Worm (Caenorhabditis elegans): Measurements from ENCODE around the gene Y45F10B.13.
"Not testable (repeated sequence)": the region's sequence is repeated elsewhere in the genome, so short reads cannot be mapped to it uniquely, and the experiment has no call there.

The Y45F10B.13 gene

DNA sequence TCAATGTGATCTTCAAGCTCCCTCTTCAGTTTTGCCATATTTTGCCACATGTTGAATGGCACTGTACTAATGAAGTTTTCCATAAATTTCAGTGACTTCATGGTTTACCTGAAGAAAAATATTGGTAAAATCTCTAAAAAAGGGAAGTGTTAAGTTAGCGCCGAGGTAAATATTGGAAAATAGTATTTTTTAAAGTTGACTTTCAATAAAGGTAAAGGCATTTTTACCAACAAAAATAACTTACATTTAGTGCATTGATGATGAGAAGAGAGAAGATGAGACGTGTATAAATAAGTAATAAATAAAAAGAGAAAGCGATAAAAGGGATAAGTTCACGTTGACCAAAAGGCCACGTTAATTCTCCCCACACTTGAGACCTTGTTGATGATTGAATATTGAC is 16.6 kb upstream of the Y45F10B.13 start, which contains the start of gene Y45F10B.8:
Gene Y45F10B.8, minus strand, starts transcription at position 101 of the 400 bp plus-strand sequence.
- not testable (repeated sequence) for TF ChIP-seq che-1, ceh-9, ceh-14 (tag; optimal IDR thresholded peaks at IDR 0.05)

DNA sequence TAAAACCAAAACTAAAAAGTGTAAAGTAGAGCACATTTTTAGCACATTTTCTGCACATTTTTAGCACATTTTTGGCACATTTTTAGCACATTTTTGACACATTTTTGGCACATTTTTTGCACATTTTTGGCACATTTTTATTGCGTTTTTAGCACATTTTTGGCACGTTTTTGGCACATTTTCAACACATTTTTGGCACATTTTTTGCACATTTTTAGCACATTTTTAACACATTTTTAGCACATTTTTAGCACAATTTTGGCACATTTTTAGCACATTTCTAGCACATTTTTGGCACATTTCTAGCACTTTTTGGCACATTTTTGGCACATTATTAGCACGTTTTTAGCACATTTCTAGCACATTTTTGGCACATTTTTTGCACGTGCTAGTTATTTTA is 14.1 kb upstream of the Y45F10B.13 start:
- no peak for TF ChIP-seq T23F11.4 (GFP tag; optimal IDR thresholded peaks at IDR 0.05)
- TF ChIP-seq ets-4 (tag; optimal IDR thresholded peaks at IDR 0.05), result no peak
- no peak for TF ChIP-seq ceh-9 (tag; optimal IDR thresholded peaks at IDR 0.05)
- peak; percentile 16 for TF ChIP-seq nhr-11 (tag; optimal IDR thresholded peaks at IDR 0.05)
- no peak for TF ChIP-seq che-1 (tag; optimal IDR thresholded peaks at IDR 0.05)
- TF ChIP-seq elt-2 (tag; optimal IDR thresholded peaks at IDR 0.05), result no peak

DNA sequence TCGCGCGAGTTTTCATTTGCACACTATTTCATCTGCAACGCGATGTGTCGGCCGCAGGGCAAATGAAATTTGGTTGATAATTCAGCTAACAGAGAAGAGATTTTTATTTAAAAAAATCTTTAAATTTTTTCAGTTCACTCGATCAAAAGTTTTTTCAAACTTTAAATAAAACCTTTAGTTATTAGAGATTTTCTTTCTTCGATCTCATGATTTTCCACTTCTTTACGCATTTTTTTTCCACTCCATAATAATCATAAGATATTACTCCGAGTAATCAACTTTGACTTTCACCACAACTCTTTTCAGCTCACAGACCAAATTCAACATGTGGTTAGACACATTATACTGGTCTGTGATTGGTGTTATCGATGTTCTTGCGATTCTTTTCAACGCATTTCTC is 13.2 kb upstream of the Y45F10B.13 start, which contains the start of gene srd-10:
Gene srd-10, plus strand, starts transcription at position 301 of the 400 bp plus-strand sequence.
- TF ChIP-seq ceh-30 (tag; optimal IDR thresholded peaks at IDR 0.05), result no peak
- no peak for TF ChIP-seq unc-55 (GFP tag; optimal IDR thresholded peaks at IDR 0.05)
- no peak for TF ChIP-seq ref-2 (tag; optimal IDR thresholded peaks at IDR 0.05)

- TF ChIP-seq nhr-232 (tag; optimal IDR thresholded peaks at IDR 0.05), result no peak
- no peak for TF ChIP-seq dmd-4 (tag; optimal IDR thresholded peaks at IDR 0.05; ENCODE audit: borderline replicate concordance)
- peak; percentile 28 for TF ChIP-seq unc-42 (tag; optimal IDR thresholded peaks at IDR 0.05)
Observed at ce11 chrIV:13564284-13564683, 2.8 kb upstream of the Y45F10B.13 start.

DNA sequence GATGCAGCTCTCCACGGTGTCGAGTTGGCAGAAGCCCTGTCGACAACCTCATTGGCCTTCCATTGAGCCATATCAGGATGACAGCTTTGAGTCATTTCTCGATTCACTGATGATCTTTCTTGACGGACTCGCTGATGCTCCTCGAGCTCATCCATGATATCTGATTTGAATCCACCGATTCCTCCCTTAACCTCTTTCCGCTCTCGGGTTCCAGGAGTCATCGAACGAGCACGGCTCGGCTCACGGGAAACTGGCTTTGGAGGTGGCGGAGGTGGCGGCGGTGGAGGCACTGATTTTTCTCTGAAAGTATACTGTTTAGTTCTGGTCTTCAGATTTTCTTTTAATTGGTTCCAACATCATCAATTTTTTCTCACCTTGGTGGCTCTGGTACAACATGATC is 2.5 kb downstream of the Y45F10B.13 start:
- TF ChIP-seq hlh-6 (tag; optimal IDR thresholded peaks at IDR 0.05), result no peak
- no peak for TF ChIP-seq C08G9.2 (tag; optimal IDR thresholded peaks at IDR 0.05)
- TF ChIP-seq Y22D7AL.16 (tag; optimal IDR thresholded peaks at IDR 0.05), result no peak
- TF ChIP-seq ceh-45 (GFP tag; IDR thresholded peaks at IDR 0.05), result no peak
- TF ChIP-seq eyg-1 (tag; optimal IDR thresholded peaks at IDR 0.05), result no peak
- no peak for TF ChIP-seq ceh-18 (tag; optimal IDR thresholded peaks at IDR 0.05)
- no peak for TF ChIP-seq nfya-1 (tag; optimal IDR thresholded peaks at IDR 0.05)
- TF ChIP-seq F13H6.1 (tag; optimal IDR thresholded peaks at IDR 0.05), result no peak

DNA sequence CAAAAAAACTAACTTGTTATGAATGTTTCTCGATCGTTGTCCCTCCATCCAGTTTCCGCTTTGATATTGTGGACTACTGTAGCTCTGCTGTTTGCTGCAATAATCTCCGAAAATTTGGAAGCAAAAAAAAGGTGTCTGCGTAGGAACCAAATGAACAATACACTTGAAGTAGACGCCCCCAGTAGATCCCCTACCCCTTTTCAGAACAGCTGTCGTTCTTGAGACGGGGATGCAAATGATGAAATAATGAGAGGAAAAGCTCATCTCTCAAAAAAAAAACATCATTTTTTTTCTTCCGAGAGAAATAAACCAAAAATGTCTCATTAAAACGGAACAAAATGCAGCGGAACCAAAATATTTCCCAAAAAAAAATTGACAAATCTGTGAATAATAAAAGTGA is 4.1 kb downstream of the Y45F10B.13 start:
- TF ChIP-seq K09A11.1 (tag; optimal IDR thresholded peaks at IDR 0.05; ENCODE audit: insufficient read depth) (no peak), lin-11 (tag; optimal IDR thresholded peaks at IDR 0.05) (no peak), ceh-22 (tag; optimal IDR thresholded peaks at IDR 0.05) (no peak), dve-1 (tag; optimal IDR thresholded peaks at IDR 0.05) (no peak), ceh-18 (tag; optimal IDR thresholded peaks at IDR 0.05) (no peak), nfya-1 (tag; optimal IDR thresholded peaks at IDR 0.05) (no peak)

DNA sequence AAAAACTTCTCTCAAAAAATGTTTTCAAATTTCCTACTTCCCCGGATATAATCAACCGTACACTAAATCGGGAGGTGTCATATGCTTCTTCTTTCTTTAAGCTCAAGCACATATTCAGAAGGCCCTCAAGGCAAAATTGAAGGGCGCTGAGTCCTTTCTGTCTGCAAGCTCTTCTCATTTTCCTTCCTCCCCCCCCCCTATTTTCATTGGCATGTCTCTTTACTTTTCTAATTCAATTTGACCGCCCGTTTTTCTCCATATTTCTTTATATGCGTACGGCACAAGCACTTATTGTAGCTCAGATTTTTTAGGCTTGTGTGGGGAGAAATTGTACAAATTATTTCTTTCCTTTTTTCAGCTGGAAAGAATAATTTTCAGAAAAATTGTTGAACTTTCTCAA is 6.0 kb downstream of the Y45F10B.13 start:
- TF ChIP-seq unc-42 (tag; optimal IDR thresholded peaks at IDR 0.05) (peak; percentile 68), nhr-232 (tag; optimal IDR thresholded peaks at IDR 0.05) (no peak)

DNA sequence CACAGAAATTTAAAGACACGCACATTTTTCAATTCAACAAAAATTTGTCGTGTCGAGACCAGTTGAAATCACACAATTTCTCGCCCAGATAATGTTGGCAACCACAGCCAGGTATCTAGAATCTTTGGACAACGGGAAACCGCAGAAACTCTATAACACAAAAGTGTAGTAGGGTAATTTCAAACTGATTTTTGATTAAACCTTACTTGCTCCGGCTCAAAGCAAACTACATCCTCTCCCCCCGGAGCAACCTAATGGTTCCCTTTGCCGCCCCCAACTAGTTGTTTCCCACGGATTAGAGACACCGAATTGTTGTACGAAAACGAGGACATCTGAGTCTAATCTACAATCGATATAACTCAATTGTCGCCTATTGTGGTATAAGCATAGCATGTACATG is 7.2 kb downstream of the Y45F10B.13 start:
- no peak for TF ChIP-seq sox-2 (GFP tag; IDR thresholded peaks at IDR 0.05)
- peak; percentile 8 for TF ChIP-seq unc-42 (tag; optimal IDR thresholded peaks at IDR 0.05)

DNA sequence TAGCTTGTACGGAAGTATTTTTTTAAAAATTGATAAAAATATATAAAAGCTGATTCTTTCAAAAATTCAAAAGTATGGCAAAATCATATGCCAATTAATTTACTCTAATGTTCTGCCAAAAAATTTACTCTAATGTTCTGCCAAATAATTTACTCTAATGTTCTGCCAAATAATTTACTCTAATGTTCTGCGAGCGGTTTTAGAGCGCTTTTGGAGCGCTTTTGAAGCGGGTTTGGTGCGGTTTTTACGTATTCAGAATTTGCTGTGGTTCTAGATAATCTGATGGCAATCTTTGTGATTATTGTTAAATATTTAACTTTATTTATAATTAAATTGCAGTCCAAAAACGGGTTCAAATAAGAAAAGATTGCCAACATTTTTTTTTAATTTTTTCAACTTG is 12.2 kb downstream of the Y45F10B.13 start:
- peak; percentile 32 for TF ChIP-seq ceh-6 (GFP tag; optimal IDR thresholded peaks at IDR 0.05)
- peak; percentile 72 for TF ChIP-seq hlh-8 (tag; optimal IDR thresholded peaks at IDR 0.05)
- TF ChIP-seq gmeb-2 (tag; optimal IDR thresholded peaks at IDR 0.05), result peak; percentile 14
- TF ChIP-seq ceh-31 (tag; optimal IDR thresholded peaks at IDR 0.05), result peak; percentile 72
- TF ChIP-seq ttx-3 (tag; optimal IDR thresholded peaks at IDR 0.05), result peak; percentile 33
- peak; percentile 73 for TF ChIP-seq fax-1 (tag; optimal IDR thresholded peaks at IDR 0.05)
- peak; percentile 8 for TF ChIP-seq tbx-2 (tag; optimal IDR thresholded peaks at IDR 0.05)
- TF ChIP-seq sox-4 (tag; optimal IDR thresholded peaks at IDR 0.05), result peak; percentile 47
- peak; percentile 1 for TF ChIP-seq rnt-1 (tag; optimal IDR thresholded peaks at IDR 0.05)
- TF ChIP-seq F13H6.1 (tag; optimal IDR thresholded peaks at IDR 0.05), result peak; percentile 8
- TF ChIP-seq ceh-34 (tag; optimal IDR thresholded peaks at IDR 0.05), result peak; percentile 26
- TF ChIP-seq pqm-1 (tag; optimal IDR thresholded peaks at IDR 0.05), result peak; percentile 22
- no peak for TF ChIP-seq ceh-48 (tag; optimal IDR thresholded peaks at IDR 0.05)
